Worm (Caenorhabditis elegans): ENCODE measurements around the gene rpl-9.

The rpl-9 gene

ce11 chrIII:7565247-7565646, 7.4 kb downstream of the rpl-9 start, which contains the start of gene ttr-8 (continued):
- TF ChIP-seq D2030.7 (GFP tag; IDR thresholded peaks at IDR 0.05) = no peak

- TF ChIP-seq ZK185.1 (tag; optimal IDR thresholded peaks at IDR 0.05; ENCODE audit: poor library complexity, severe bottlenecking) (no peak), athp-1 (tag; optimal IDR thresholded peaks at IDR 0.05) (no peak), nfyb-1 (GFP tag; IDR thresholded peaks at IDR 0.05) (no peak)
Measured at ce11 chrIII:7561872-7562271, 10.8 kb downstream of the rpl-9 start, which contains the start of gene lgc-12. TSS of gene lgc-12 (plus strand) at chrIII:7562172.

- TF ChIP-seq attf-3 (GFP tag; conservative IDR thresholded peaks at IDR 0.05) (no peak), sdz-38 (tag; optimal IDR thresholded peaks at IDR 0.05) (no peak), ztf-3 (GFP tag; optimal IDR thresholded peaks at IDR 0.05) (no peak), cebp-1 (GFP tag; IDR thresholded peaks at IDR 0.05) (no peak), cebp-1 (tag; optimal IDR thresholded peaks at IDR 0.05) (no peak)
Measured at ce11 chrIII:7559869-7560268, 12.8 kb downstream of the rpl-9 start.

- no peak for TF ChIP-seq ccch-3 (GFP tag; optimal IDR thresholded peaks at IDR 0.05)
- TF ChIP-seq dpl-1 (GFP tag; optimal IDR thresholded peaks at IDR 0.05) = no peak
- no peak for TF ChIP-seq B0336.3 (GFP tag; IDR thresholded peaks at IDR 0.05)
- no peak for TF ChIP-seq egl-44 (GFP tag; IDR thresholded peaks at IDR 0.05)
- TF ChIP-seq madf-3 (GFP tag; IDR thresholded peaks at IDR 0.05) = no peak
- no peak for TF ChIP-seq hmg-1.2 (GFP tag; IDR thresholded peaks at IDR 0.05)
- no peak for TF ChIP-seq ztf-22 (GFP tag; optimal IDR thresholded peaks at IDR 0.05)
- no peak for TF ChIP-seq die-1 (tag; optimal IDR thresholded peaks at IDR 0.05)
- no peak for TF ChIP-seq F22D6.2 (tag; optimal IDR thresholded peaks at IDR 0.05)
- no peak for TF ChIP-seq ekl-4 (GFP tag; IDR thresholded peaks at IDR 0.05)
- TF ChIP-seq madf-8 (GFP tag; conservative IDR thresholded peaks at IDR 0.05) = no peak
- TF ChIP-seq nhr-179 (tag; optimal IDR thresholded peaks at IDR 0.05) = no peak
Measured at ce11 chrIII:7558658-7559057, 14.0 kb downstream of the rpl-9 start.

- no peak for TF ChIP-seq C06A6.2 (GFP tag; conservative IDR thresholded peaks at IDR 0.05)
- TF ChIP-seq rpc-1 (optimal IDR thresholded peaks at IDR 0.05) = no peak
- TF ChIP-seq rpc-1 (tag; optimal IDR thresholded peaks at IDR 0.05) = no peak
- no peak for TF ChIP-seq nfya-1 (tag; optimal IDR thresholded peaks at IDR 0.05; ENCODE audit: borderline replicate concordance, insufficient read depth)
- TF ChIP-seq hlh-12 (tag; optimal IDR thresholded peaks at IDR 0.05) = no peak
- no peak for TF ChIP-seq unc-130 (GFP tag; optimal IDR thresholded peaks at IDR 0.05)
- TF ChIP-seq nhr-120 (GFP tag; IDR thresholded peaks at IDR 0.05) = no peak
- TF ChIP-seq die-1 (tag; optimal IDR thresholded peaks at IDR 0.05) = no peak
- no peak for TF ChIP-seq mcd-1 (GFP tag; IDR thresholded peaks at IDR 0.05)
- no peak for TF ChIP-seq lin-35 (GFP tag; optimal IDR thresholded peaks at IDR 0.05)
- no peak for TF ChIP-seq lsl-1 (GFP tag; optimal IDR thresholded peaks at IDR 0.05)
- TF ChIP-seq snpc-1.3 (tag; optimal IDR thresholded peaks at IDR 0.05; ENCODE audit: insufficient read depth) = no peak
Measured at ce11 chrIII:7557930-7558470, 14.6 kb downstream of the rpl-9 start.

ce11 chrIII:7555360-7555759, 17.3 kb downstream of the rpl-9 start, which contains the start of gene ceh-13:
TSS of gene ceh-13 (plus strand) at chrIII:7555660.
- TF ChIP-seq ceh-91 (GFP tag; IDR thresholded peaks at IDR 0.05) = no peak
- no peak for TF ChIP-seq somi-1 (GFP tag; optimal IDR thresholded peaks at IDR 0.05)
- TF ChIP-seq T26A5.8 (tag; optimal IDR thresholded peaks at IDR 0.05) = no peak
- no peak for TF ChIP-seq nhr-27 (tag; optimal IDR thresholded peaks at IDR 0.05)
- no peak for TF ChIP-seq B0261.1 (tag; optimal IDR thresholded peaks at IDR 0.05)
- TF ChIP-seq nhr-80 (tag; optimal IDR thresholded peaks at IDR 0.05) = no peak
- TF ChIP-seq nhr-120 (GFP tag; IDR thresholded peaks at IDR 0.05) = no peak
- no peak for TF ChIP-seq rpc-1 (optimal IDR thresholded peaks at IDR 0.05)
- TF ChIP-seq rpc-1 (tag; optimal IDR thresholded peaks at IDR 0.05) = no peak

Data from whole organism, young adult.